Fruit fly (Drosophila melanogaster) whole organism, prepupa: ENCODE data around the gene CG44325.

Source experiments
- Blimp-1 ChIP-seq: fragments of 200-800 bp; sonication (Bioruptor generic); optimal IDR thresholded peaks from 3 replicates; lab custom pipeline; 2017; ENCODE audit warnings: missing biosample characterization, missing genetic modification characterization, mild to moderate bottlenecking, moderate library complexity, missing genetic modification reagents
- CG10631 ChIP-seq: fragments of 200-800 bp; sonication (Bioruptor generic); optimal IDR thresholded peaks from 2 replicates; lab custom pipeline; 2016; ENCODE audit warnings: missing biosample characterization, missing genetic modification characterization
- CG11294 ChIP-seq: fragments of 200-800 bp; sonication (Bioruptor generic); IDR thresholded peaks from 2 replicates; pipeline ENCODE4 v1.3.6; 2022; ENCODE audit warnings: missing biosample characterization, missing genetic modification characterization
- CG11762 ChIP-seq: fragments of 200-800 bp; sonication (Bioruptor generic); optimal IDR thresholded peaks from 3 replicates; lab custom pipeline; 2016; ENCODE audit warnings: missing biosample characterization, missing genetic modification characterization; ENCODE audit not compliant: insufficient read depth
- CG15336 ChIP-seq: fragments of 200-800 bp; sonication (Bioruptor generic); IDR thresholded peaks from 2 replicates; pipeline ENCODE4 v1.3.6; 2022; ENCODE audit warnings: missing biosample characterization, missing genetic modification characterization
- CG1621 ChIP-seq: fragments of 200-800 bp; sonication (Bioruptor generic); optimal IDR thresholded peaks from 3 replicates; lab custom pipeline; 2018; ENCODE audit warnings: missing biosample characterization, mild to moderate bottlenecking, missing genetic modification characterization
- CG3032 ChIP-seq: fragments of 200-800 bp; optimal IDR thresholded peaks from 2 replicates; lab custom pipeline; 2019; ENCODE audit warnings: missing biosample characterization, mild to moderate bottlenecking, missing genetic modification characterization, moderate library complexity
- CG31627 ChIP-seq: fragments of 200-800 bp; sonication (Bioruptor generic); optimal IDR thresholded peaks from 3 replicates; lab custom pipeline; 2016; ENCODE audit warnings: missing biosample characterization, missing genetic modification characterization
- CG32006 ChIP-seq: fragments of 200-800 bp; sonication (Bioruptor generic); optimal IDR thresholded peaks from 3 replicates; lab custom pipeline; 2017; ENCODE audit warnings: missing biosample characterization, mild to moderate bottlenecking, missing genetic modification characterization
- CG3919 ChIP-seq: fragments of 200-800 bp; sonication (Bioruptor generic); optimal IDR thresholded peaks from 3 replicates; lab custom pipeline; 2016; ENCODE audit warnings: missing biosample characterization, missing genetic modification characterization
- CG4318 ChIP-seq: fragments of 200-800 bp; sonication (Bioruptor generic); optimal IDR thresholded peaks from 3 replicates; lab custom pipeline; 2017; ENCODE audit warnings: missing biosample characterization, mild to moderate bottlenecking, missing genetic modification characterization
- CG6163 ChIP-seq: fragments of 200-800 bp; sonication (Bioruptor generic); IDR thresholded peaks from 3 replicates; pipeline ENCODE4 v1.3.6; 2022; ENCODE audit warnings: missing biosample characterization, missing genetic modification characterization
- CG6792 ChIP-seq: fragments of 200-800 bp; sonication (Bioruptor generic); optimal IDR thresholded peaks from 3 replicates; lab custom pipeline; 2016; ENCODE audit warnings: missing biosample characterization, missing genetic modification characterization
- CG6808 ChIP-seq: fragments of 200-800 bp; sonication (Bioruptor generic); optimal IDR thresholded peaks from 3 replicates; lab custom pipeline; 2017; ENCODE audit warnings: missing biosample characterization, missing genetic modification characterization, mild to moderate bottlenecking, moderate library complexity, missing genetic modification reagents
- CG7368 ChIP-seq: fragments of 200-800 bp; sonication (Bioruptor generic); optimal IDR thresholded peaks from 3 replicates; lab custom pipeline; 2016; ENCODE audit warnings: missing biosample characterization, missing genetic modification characterization
- CG8119 ChIP-seq: fragments of 200-800 bp; sonication (Bioruptor generic); IDR thresholded peaks from 3 replicates; pipeline ENCODE4 v1.3.6; 2022; ENCODE audit warnings: missing biosample characterization, missing genetic modification characterization
- CG8319 ChIP-seq: fragments of 200-800 bp; sonication (Bioruptor generic); optimal IDR thresholded peaks from 3 replicates; lab custom pipeline; 2016; ENCODE audit warnings: missing biosample characterization, missing genetic modification characterization
- CG8632 ChIP-seq: fragments of 200-800 bp; sonication (Bioruptor generic); optimal IDR thresholded peaks from 3 replicates; lab custom pipeline; 2016; ENCODE audit warnings: missing biosample characterization, missing genetic modification characterization
- CG9139 ChIP-seq: fragments of 200-800 bp; sonication (Bioruptor generic); optimal IDR thresholded peaks from 3 replicates; lab custom pipeline; 2017; ENCODE audit warnings: missing biosample characterization, mild to moderate bottlenecking, missing genetic modification characterization
- Eip78C ChIP-seq: fragments of 200-800 bp; sonication (Bioruptor generic); peaks from one replicate; lab custom pipeline; 2016; ENCODE audit warnings: missing biosample characterization, missing genetic modification characterization
- Eip93F ChIP-seq: fragments of 200-800 bp; sonication (Bioruptor generic); optimal IDR thresholded peaks from 2 replicates; lab custom pipeline; 2016; ENCODE audit warnings: missing biosample characterization, mild to moderate bottlenecking, missing genetic modification characterization
- Ets21C ChIP-seq: fragments of 200-800 bp; sonication (Bioruptor generic); optimal IDR thresholded peaks from 3 replicates; lab custom pipeline; 2016; ENCODE audit warnings: missing biosample characterization, missing genetic modification characterization
- Ets96B ChIP-seq: fragments of 200-800 bp; optimal IDR thresholded peaks from 2 replicates; lab custom pipeline; 2019; ENCODE audit warnings: missing biosample characterization, mild to moderate bottlenecking, missing genetic modification characterization, moderate library complexity
- Gug ChIP-seq: fragments of 200-800 bp; sonication (Bioruptor generic); IDR thresholded peaks from 2 replicates; pipeline ENCODE4 v1.3.6; 2022; ENCODE audit warnings: missing biosample characterization, missing genetic modification characterization
- Hr38 ChIP-seq: sonication (Bioruptor generic); optimal IDR thresholded peaks from 2 replicates; lab custom pipeline; 2016; ENCODE audit warnings: missing biosample characterization, missing genetic modification characterization
- Hr39 ChIP-seq: fragments of 200-800 bp; sonication (Bioruptor generic); optimal IDR thresholded peaks from 2 replicates; lab custom pipeline; 2016; ENCODE audit warnings: missing biosample characterization, missing genetic modification characterization
- Hr4 ChIP-seq: fragments of 200-800 bp; sonication (Bioruptor generic); optimal IDR thresholded peaks from 3 replicates; lab custom pipeline; 2016; ENCODE audit warnings: missing biosample characterization, missing genetic modification characterization
- Met ChIP-seq: fragments of 200-800 bp; sonication (Bioruptor generic); optimal IDR thresholded peaks from 3 replicates; lab custom pipeline; 2016; ENCODE audit warnings: missing biosample characterization, missing genetic modification characterization
- OdsH ChIP-seq: fragments of 200-800 bp; sonication (Bioruptor generic); optimal IDR thresholded peaks from 3 replicates; lab custom pipeline; 2016; ENCODE audit warnings: missing biosample characterization, missing genetic modification characterization
- Smox ChIP-seq: fragments of 200-800 bp; sonication (Bioruptor generic); optimal IDR thresholded peaks from 3 replicates; lab custom pipeline; 2016; ENCODE audit warnings: missing biosample characterization, missing genetic modification characterization
- Sox102F ChIP-seq: fragments of 200-800 bp; sonication (Bioruptor generic); optimal IDR thresholded peaks from 2 replicates; lab custom pipeline; 2016; ENCODE audit warnings: missing biosample characterization, mild to moderate bottlenecking, missing genetic modification characterization
- Sox14 ChIP-seq: fragments of 200-800 bp; sonication (Bioruptor generic); optimal IDR thresholded peaks from 3 replicates; lab custom pipeline; 2016; ENCODE audit warnings: missing biosample characterization, missing genetic modification characterization
- Sox15 ChIP-seq: fragments of 200-800 bp; sonication (Bioruptor generic); optimal IDR thresholded peaks from 3 replicates; lab custom pipeline; 2016; ENCODE audit warnings: missing biosample characterization, missing genetic modification characterization
- achi ChIP-seq: fragments of 200-800 bp; sonication (Bioruptor generic); optimal IDR thresholded peaks from 3 replicates; lab custom pipeline; 2016; ENCODE audit warnings: missing biosample characterization, missing genetic modification characterization
- acj6 ChIP-seq: fragments of 200-800 bp; sonication (Bioruptor generic); optimal IDR thresholded peaks from 3 replicates; lab custom pipeline; 2016; ENCODE audit warnings: missing biosample characterization, missing genetic modification characterization
- cyc ChIP-seq: fragments of 200-800 bp; sonication (Bioruptor generic); optimal IDR thresholded peaks from 3 replicates; lab custom pipeline; 2016; ENCODE audit warnings: missing biosample characterization, missing genetic modification characterization
- dsx ChIP-seq: fragments of 200-800 bp; optimal IDR thresholded peaks from 3 replicates; lab custom pipeline; 2019; ENCODE audit warnings: missing biosample characterization, mild to moderate bottlenecking, missing genetic modification characterization, moderate library complexity; ENCODE audit not compliant: poor library complexity, severe bottlenecking
- eg ChIP-seq: fragments of 200-800 bp; sonication (Bioruptor generic); IDR thresholded peaks from 3 replicates; pipeline ENCODE4 v1.3.6; 2022; ENCODE audit warnings: missing biosample characterization, missing genetic modification characterization
- esn ChIP-seq: fragments of 200-800 bp; sonication (Bioruptor generic); optimal IDR thresholded peaks from 2 replicates; lab custom pipeline; 2016; ENCODE audit warnings: missing biosample characterization, mild to moderate bottlenecking, missing genetic modification characterization, moderate library complexity
- fd59A ChIP-seq: fragments of 200-800 bp; sonication (Bioruptor generic); optimal IDR thresholded peaks from 2 replicates; lab custom pipeline; 2017; ENCODE audit warnings: missing biosample characterization, mild to moderate bottlenecking, missing genetic modification characterization, missing genetic modification reagents
- fd85E ChIP-seq: fragments of 200-800 bp; sonication (Bioruptor generic); optimal IDR thresholded peaks from 3 replicates; lab custom pipeline; 2016; ENCODE audit warnings: missing biosample characterization, missing genetic modification characterization
- lz ChIP-seq: fragments of 200-800 bp; sonication (Bioruptor generic); optimal IDR thresholded peaks from 3 replicates; lab custom pipeline; 2016; ENCODE audit warnings: missing biosample characterization, missing genetic modification characterization
- net ChIP-seq: fragments of 200-800 bp; sonication (Bioruptor generic); optimal IDR thresholded peaks from 3 replicates; lab custom pipeline; 2016; ENCODE audit warnings: missing biosample characterization, missing genetic modification characterization
- pdm3 ChIP-seq: fragments of 200-800 bp; sonication (Bioruptor generic); optimal IDR thresholded peaks from 3 replicates; lab custom pipeline; 2016; ENCODE audit warnings: missing biosample characterization, missing genetic modification characterization
- salr ChIP-seq, 2 experiments: fragments of 200-800 bp; sonication (Bioruptor generic); optimal IDR thresholded peaks; 3 replicates each; lab custom pipeline; 2016 to 2018; ENCODE audit warnings: missing biosample characterization in 2 of 2, missing genetic modification characterization in 2 of 2, mild to moderate bottlenecking in 1 of 2
- svp ChIP-seq: fragments of 200-800 bp; sonication (Bioruptor generic); peaks from one replicate; lab custom pipeline; 2016; ENCODE audit warnings: missing biosample characterization, missing genetic modification characterization
- topi ChIP-seq: fragments of 200-800 bp; sonication (Bioruptor generic); optimal IDR thresholded peaks from 3 replicates; lab custom pipeline; 2016; ENCODE audit warnings: missing biosample characterization, missing genetic modification characterization
- vri ChIP-seq: fragments of 200-800 bp; sonication (Bioruptor generic); optimal IDR thresholded peaks from 3 replicates; lab custom pipeline; 2016; ENCODE audit warnings: missing biosample characterization, mild to moderate bottlenecking, missing genetic modification characterization

The CG44325 gene

DNA sequence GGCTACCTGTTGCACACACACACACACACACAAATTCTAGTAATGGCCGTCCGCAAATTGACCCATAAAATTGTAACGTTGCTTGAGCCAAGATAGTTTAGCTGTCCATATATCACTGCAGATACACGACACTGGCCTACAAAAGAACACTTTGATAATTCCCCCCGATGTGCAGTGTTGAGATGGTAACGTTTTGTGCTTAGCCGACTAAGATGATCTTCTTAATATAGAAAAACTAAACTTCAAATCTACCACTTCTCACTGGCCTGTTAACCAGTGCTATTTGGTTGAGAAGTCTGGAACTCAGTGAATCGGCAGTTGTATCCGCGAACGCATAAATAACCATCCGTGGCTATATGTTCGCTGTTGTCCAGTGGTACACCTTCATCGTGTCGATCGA lies 9.5 kb downstream of the CG44325 start (continued):
- TF ChIP-seq achi (GFP tag; lab: Kevin White, UChicago) (peak; percentile 64), CG6792 (peak; percentile 46), Met (GFP tag; lab: Kevin White, UChicago) (no peak), Gug (GFP tag; lab: Robert Waterston, UW) (peak; percentile 55), Hr4 (GFP tag; lab: Kevin White, UChicago) (peak; percentile 33), Ets96B (tag; lab: Kevin White, UChicago) (peak; percentile 78), pdm3 (GFP tag; lab: Kevin White, UChicago) (peak; percentile 55), CG8632 (GFP tag; lab: Kevin White, UChicago) (peak; percentile 36), CG8119 (peak; percentile 56; the same call in 1 of the 3 replicates), CG7368 (GFP tag; lab: Kevin White, UChicago) (peak; percentile 49), CG11294 (peak; percentile 50; the same call in 1 of the 2 replicates), Eip93F (GFP tag; lab: Kevin White, UChicago) (no peak), acj6 (peak; percentile 34), Ets21C (GFP tag; lab: Kevin White, UChicago) (no peak), Hr39 (GFP tag; lab: Kevin White, UChicago) (no peak), CG1621 (tag; lab: Kevin White, UChicago) (peak; percentile 82), CG8319 (GFP tag; lab: Kevin White, UChicago) (no peak), vri (no peak), svp (GFP tag; lab: Kevin White, UChicago) (peak; percentile 68), CG32006 (GFP tag; lab: Kevin White, UChicago) (peak; percentile 74), lz (peak; percentile 5), Hr38 (GFP tag; lab: Kevin White, UChicago) (no peak), salr (GFP tag; optimal IDR thresholded peaks at IDR 0.05; lab: Kevin White, UChicago) (peak in 1 of 2 experiments; percentile 77), Sox15 (no peak), cyc (GFP tag; lab: Kevin White, UChicago) (no peak), esn (peak; percentile 26), Blimp-1 (GFP tag; lab: Kevin White, UChicago) (no peak), Smox (GFP tag; lab: Kevin White, UChicago) (no peak)

DNA sequence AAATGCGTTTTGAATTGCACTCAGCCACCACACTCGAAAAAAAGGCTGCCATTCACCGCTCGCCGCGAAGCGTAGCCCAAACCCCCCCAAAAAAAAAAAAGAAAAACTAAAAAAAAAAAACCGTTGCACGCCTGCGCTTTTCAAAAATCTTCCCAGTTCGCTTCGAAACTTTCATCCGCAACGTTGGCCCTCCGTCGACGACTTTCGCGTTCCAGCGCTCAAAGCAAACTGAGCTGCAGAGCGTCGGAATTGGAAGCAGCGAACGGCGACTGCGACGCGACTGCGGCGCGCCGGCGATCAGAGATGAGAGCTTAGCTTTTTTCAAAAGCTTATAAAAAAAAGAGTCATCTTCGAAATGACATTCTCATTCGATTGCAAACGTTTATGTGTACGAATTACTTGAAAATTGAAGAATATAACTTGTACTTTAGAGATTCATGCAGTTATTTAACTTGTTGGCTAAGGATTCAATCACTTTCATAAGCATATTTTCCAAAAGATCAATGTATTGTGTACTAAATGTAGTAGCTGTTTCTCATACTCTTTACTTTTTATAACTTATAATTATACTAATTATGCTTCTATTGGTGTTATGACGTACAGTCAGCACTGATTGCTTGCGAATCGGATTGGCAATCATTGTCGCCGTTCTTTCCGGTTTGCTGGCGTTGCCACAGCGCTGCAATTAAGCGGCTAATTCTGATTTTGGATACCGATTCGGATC lies 10.4 kb downstream of the CG44325 start, which contains the start of gene CG15365:
Gene CG15365 (minus strand): TSS at position 230 of the 724 bp plus-strand sequence.
- peak; percentile 9 for TF ChIP-seq dsx (GFP tag; lab: Kevin White, UChicago)
- peak; percentile 43; the same call in 2 of the 3 replicates for TF ChIP-seq eg (GFP tag; lab: Robert Waterston, UW)
- TF ChIP-seq topi (GFP tag; lab: Kevin White, UChicago), result peak; percentile 34
- no peak for TF ChIP-seq CG11294
- peak; percentile 29; the same call in 1 of the 3 replicates for TF ChIP-seq CG6163
- TF ChIP-seq OdsH (GFP tag; lab: Kevin White, UChicago), result peak; percentile 42
- peak; percentile 66 for TF ChIP-seq Smox (GFP tag; lab: Kevin White, UChicago)
- TF ChIP-seq esn, result peak; percentile 66
- TF ChIP-seq Sox15, result peak; percentile 1
- TF ChIP-seq Hr4 (GFP tag; lab: Kevin White, UChicago), result no peak
- TF ChIP-seq salr (GFP tag; optimal IDR thresholded peaks at IDR 0.05; lab: Kevin White, UChicago), result peak; percentile 9 to 16
- TF ChIP-seq CG9139 (GFP tag; lab: Kevin White, UChicago), result no peak
- no peak for TF ChIP-seq net (GFP tag; lab: Kevin White, UChicago)
- TF ChIP-seq Sox14 (GFP tag; lab: Kevin White, UChicago), result no peak
- TF ChIP-seq Ets21C (GFP tag; lab: Kevin White, UChicago), result peak; percentile 7
- no peak for TF ChIP-seq fd85E
- peak; percentile 20 for TF ChIP-seq CG10631 (GFP tag; lab: Kevin White, UChicago)
- TF ChIP-seq CG6792, result peak; percentile 40
- peak; percentile 38 for TF ChIP-seq acj6
- no peak for TF ChIP-seq CG8632 (GFP tag; lab: Kevin White, UChicago)
- TF ChIP-seq pdm3 (GFP tag; lab: Kevin White, UChicago), result peak; percentile 51
- peak; percentile 29 for TF ChIP-seq CG3032 (tag; lab: Kevin White, UChicago)
- no peak for TF ChIP-seq CG11762
- TF ChIP-seq Eip78C (GFP tag; lab: Kevin White, UChicago), result peak; percentile 79
- peak; percentile 7 for TF ChIP-seq CG3919 (GFP tag; lab: Kevin White, UChicago)
- TF ChIP-seq CG6808 (GFP tag; lab: Kevin White, UChicago), result no peak
- peak; percentile 39; the same call in 1 of the 2 replicates for TF ChIP-seq CG15336 (GFP tag; lab: Robert Waterston, UW)
- TF ChIP-seq CG4318 (GFP tag; lab: Kevin White, UChicago), result peak; percentile 2
- peak; percentile 45 for TF ChIP-seq CG31627 (GFP tag; lab: Kevin White, UChicago)
- TF ChIP-seq CG32006 (GFP tag; lab: Kevin White, UChicago), result peak; percentile 47
- TF ChIP-seq Sox102F (GFP tag; lab: Kevin White, UChicago), result peak; percentile 52
- TF ChIP-seq lz, result peak; percentile 30
- TF ChIP-seq fd59A, result peak; percentile 5
